Worm (Caenorhabditis elegans): ENCODE data around the gene Y39B6A.13.

- TF ChIP-seq lin-39 (tag; optimal IDR thresholded peaks at IDR 0.05) (no peak), nhr-6 (tag; optimal IDR thresholded peaks at IDR 0.05) (no peak), F37D6.2 (tag; optimal IDR thresholded peaks at IDR 0.05) (no peak), pqm-1 (tag; optimal IDR thresholded peaks at IDR 0.05) (no peak), mxl-2 (GFP tag; conservative IDR thresholded peaks at IDR 0.05) (no peak), egl-43 (GFP tag; IDR thresholded peaks at IDR 0.05) (no peak)
Observed at ce11 chrV:19125253-19125652, 6.0 kb upstream of the Y39B6A.13 start.

All from whole organism, L4 larva.